Fruit fly (Drosophila melanogaster) whole organism, wandering third instar larva: ENCODE measurements around the gene RpLP1.

Experiments
- Abd-B ChIP-seq: fragments of >200 bp; optimal IDR thresholded peaks from 2 replicates; lab custom pipeline; 2017; ENCODE audit warnings: missing biosample characterization, missing genetic modification characterization
- CG32264 ChIP-seq: fragments of 200-800 bp; sonication (Bioruptor generic); optimal IDR thresholded peaks from 2 replicates; lab custom pipeline; 2016; ENCODE audit warnings: missing biosample characterization, missing genetic modification characterization
- CG9705 ChIP-seq: fragments of 200-800 bp; sonication (Bioruptor generic); optimal IDR thresholded peaks from 2 replicates; lab custom pipeline; 2018; ENCODE audit warnings: missing biosample characterization, mild to moderate bottlenecking, missing genetic modification characterization
- CrebA ChIP-seq: fragments of 200-800 bp; sonication (Bioruptor generic); optimal IDR thresholded peaks from 2 replicates; lab custom pipeline; 2016; ENCODE audit warnings: missing biosample characterization, mild to moderate bottlenecking, missing genetic modification characterization, borderline replicate concordance
- Dfd ChIP-seq: fragments of >200 bp; optimal IDR thresholded peaks from 2 replicates; lab custom pipeline; 2017; ENCODE audit warnings: missing biosample characterization, missing genetic modification characterization
- Dif ChIP-seq: fragments of 200-275, 200-300 bp; sonication (Bioruptor generic); optimal IDR thresholded peaks from 2 replicates; lab custom pipeline; 2018; ENCODE audit warnings: missing biosample characterization, missing genetic modification characterization; ENCODE audit not compliant: partially characterized antibody
- GATAd ChIP-seq: sonication (Bioruptor generic); optimal IDR thresholded peaks from 2 replicates; lab custom pipeline; 2016; ENCODE audit warnings: missing biosample characterization, missing genetic modification characterization
- HLH106 ChIP-seq: fragments of 200-800 bp; optimal IDR thresholded peaks from 3 replicates; lab custom pipeline; 2019; ENCODE audit warnings: missing biosample characterization, mild to moderate bottlenecking, missing genetic modification characterization, moderate library complexity
- Hnf4 ChIP-seq: fragments of 200-800 bp; sonication (Bioruptor generic); optimal IDR thresholded peaks from 2 replicates; lab custom pipeline; 2016; ENCODE audit warnings: missing biosample characterization, mild to moderate bottlenecking, missing genetic modification characterization
- Hr78 ChIP-seq: fragments of >200 bp; optimal IDR thresholded peaks from 2 replicates; lab custom pipeline; 2017; ENCODE audit warnings: missing biosample characterization, missing genetic modification characterization
- Hr83 ChIP-seq: fragments of 200-300 bp; sonication (Bioruptor generic); optimal IDR thresholded peaks from 2 replicates; lab custom pipeline; 2016; ENCODE audit warnings: missing biosample characterization, mild to moderate bottlenecking, missing genetic modification characterization, moderate library complexity; ENCODE audit not compliant: poor library complexity, severe bottlenecking
- Jra ChIP-seq: sonication (Bioruptor generic); optimal IDR thresholded peaks from 2 replicates; lab custom pipeline; 2016; ENCODE audit warnings: missing biosample characterization, missing genetic modification characterization
- Mio ChIP-seq: sonication (Bioruptor generic); optimal IDR thresholded peaks from 2 replicates; lab custom pipeline; 2016; ENCODE audit warnings: missing biosample characterization, missing genetic modification characterization
- Myc ChIP-seq: fragments of >200 bp; optimal IDR thresholded peaks from 2 replicates; lab custom pipeline; 2017
- N ChIP-seq: fragments of >200 bp; optimal IDR thresholded peaks from 2 replicates; lab custom pipeline; 2018; ENCODE audit warnings: missing biosample characterization, missing external identifiers, missing genetic modification characterization
- OdsH ChIP-seq: fragments of 200-800 bp; sonication (Bioruptor generic); optimal IDR thresholded peaks from 2 replicates; lab custom pipeline; 2016; ENCODE audit warnings: missing biosample characterization, mild to moderate bottlenecking, missing genetic modification characterization
- Rel ChIP-seq, 2 experiments: fragments of 200-800 bp; sonication (Bioruptor generic) in 1 of 2; optimal IDR thresholded peaks; 2 replicates in 1 of 2; 3 replicates in 1 of 2; lab custom pipeline; 2016 to 2019; ENCODE audit warnings: mild to moderate bottlenecking in 2 of 2, missing biosample characterization in 2 of 2, missing genetic modification characterization in 2 of 2, moderate library complexity in 1 of 2
- Sp1 ChIP-seq: fragments of 200-800 bp; sonication (Bioruptor generic); optimal IDR thresholded peaks from 3 replicates; lab custom pipeline; 2019; ENCODE audit warnings: missing biosample characterization, mild to moderate bottlenecking, missing genetic modification characterization, moderate library complexity
- Vsx2 ChIP-seq: fragments of 200-300, 225-300 bp; sonication (Bioruptor generic); optimal IDR thresholded peaks from 2 replicates; lab custom pipeline; 2018; ENCODE audit warnings: missing biosample characterization, missing genetic modification characterization; ENCODE audit not compliant: partially characterized antibody
- br ChIP-seq: fragments of 200-800 bp; sonication (Bioruptor generic); optimal IDR thresholded peaks from 2 replicates; lab custom pipeline; 2016; ENCODE audit warnings: missing biosample characterization, missing genetic modification characterization
- brk ChIP-seq: fragments of 200-800 bp; sonication (Bioruptor generic); optimal IDR thresholded peaks from 2 replicates; lab custom pipeline; 2016; ENCODE audit warnings: missing biosample characterization, mild to moderate bottlenecking, missing genetic modification characterization
- dl ChIP-seq, 2 experiments: fragments of 175-275, 200-275 bp in 1 of 2; fragments of 200-275 bp in 1 of 2; sonication (Bioruptor generic); optimal IDR thresholded peaks; lab custom pipeline; 2018; ENCODE audit warnings: mild to moderate bottlenecking in 2 of 2, missing biosample characterization in 2 of 2, missing genetic modification characterization in 2 of 2, moderate library complexity in 2 of 2; ENCODE audit not compliant: partially characterized antibody in 2 of 2, insufficient read depth in 1 of 2
- dmrt93B ChIP-seq: fragments of 200-800 bp; sonication (Bioruptor generic); optimal IDR thresholded peaks from 2 replicates; lab custom pipeline; 2018; ENCODE audit warnings: missing biosample characterization, mild to moderate bottlenecking, missing genetic modification characterization
- dsf ChIP-seq: sonication (Bioruptor generic); optimal IDR thresholded peaks from 2 replicates; lab custom pipeline; 2016; ENCODE audit warnings: missing biosample characterization, missing genetic modification characterization, borderline replicate concordance
- ey ChIP-seq: fragments of 200-800 bp; sonication (Bioruptor generic); optimal IDR thresholded peaks from 2 replicates; lab custom pipeline; 2016; ENCODE audit warnings: missing biosample characterization, missing genetic modification characterization
- foxo ChIP-seq, 2 experiments: fragments of 200-800 bp; sonication (Bioruptor generic); optimal IDR thresholded peaks; 2 replicates in 1 of 2; 3 replicates in 1 of 2; lab custom pipeline; 2016 to 2017; ENCODE audit warnings: missing biosample characterization in 2 of 2, missing genetic modification characterization in 2 of 2
- fru ChIP-seq: fragments of 200-800 bp; sonication (Bioruptor generic); optimal IDR thresholded peaks from 3 replicates; lab custom pipeline; 2016; ENCODE audit warnings: missing biosample characterization, mild to moderate bottlenecking, missing genetic modification characterization
- h ChIP-seq: fragments of 200-800 bp; sonication (Bioruptor generic); optimal IDR thresholded peaks from 3 replicates; lab custom pipeline; 2016; ENCODE audit warnings: missing biosample characterization, mild to moderate bottlenecking, missing genetic modification characterization
- jim ChIP-seq: fragments of 175-275, 200-325 bp; sonication (Bioruptor generic); optimal IDR thresholded peaks from 2 replicates; lab custom pipeline; 2016; ENCODE audit warnings: missing biosample characterization, mild to moderate bottlenecking, missing genetic modification characterization
- lola ChIP-seq: fragments of >200 bp; optimal IDR thresholded peaks from 2 replicates; lab custom pipeline; 2017; ENCODE audit warnings: missing biosample characterization, missing genetic modification characterization
- pan ChIP-seq: fragments of >200 bp; optimal IDR thresholded peaks from 2 replicates; lab custom pipeline; 2017
- psq ChIP-seq: fragments of 200-800 bp; sonication (Bioruptor generic); optimal IDR thresholded peaks from 3 replicates; lab custom pipeline; 2017; ENCODE audit warnings: missing biosample characterization, mild to moderate bottlenecking, missing genetic modification characterization, moderate library complexity
- rgr ChIP-seq: fragments of 200-800 bp; sonication (Bioruptor generic); optimal IDR thresholded peaks from 3 replicates; lab custom pipeline; 2016; ENCODE audit warnings: missing biosample characterization, mild to moderate bottlenecking, missing genetic modification characterization
- sage ChIP-seq: fragments of 200-800 bp; sonication (Bioruptor generic); optimal IDR thresholded peaks from 2 replicates; lab custom pipeline; 2016; ENCODE audit warnings: missing biosample characterization, mild to moderate bottlenecking, missing genetic modification characterization
- sv ChIP-seq: fragments of 200-800 bp; sonication (Bioruptor generic); optimal IDR thresholded peaks from 3 replicates; lab custom pipeline; 2016; ENCODE audit warnings: missing biosample characterization, missing genetic modification characterization
- tai ChIP-seq: sonication (Bioruptor generic); optimal IDR thresholded peaks from 2 replicates; lab custom pipeline; 2016; ENCODE audit warnings: missing biosample characterization, missing genetic modification characterization
- usp ChIP-seq: fragments of >200 bp; optimal IDR thresholded peaks from 2 replicates; lab custom pipeline; 2017; ENCODE audit warnings: missing biosample characterization, missing genetic modification characterization
- woc ChIP-seq: sonication (Bioruptor generic); optimal IDR thresholded peaks from 2 replicates; lab custom pipeline; 2016; ENCODE audit warnings: missing biosample characterization, mild to moderate bottlenecking, missing genetic modification characterization

Gene RpLP1

DNA sequence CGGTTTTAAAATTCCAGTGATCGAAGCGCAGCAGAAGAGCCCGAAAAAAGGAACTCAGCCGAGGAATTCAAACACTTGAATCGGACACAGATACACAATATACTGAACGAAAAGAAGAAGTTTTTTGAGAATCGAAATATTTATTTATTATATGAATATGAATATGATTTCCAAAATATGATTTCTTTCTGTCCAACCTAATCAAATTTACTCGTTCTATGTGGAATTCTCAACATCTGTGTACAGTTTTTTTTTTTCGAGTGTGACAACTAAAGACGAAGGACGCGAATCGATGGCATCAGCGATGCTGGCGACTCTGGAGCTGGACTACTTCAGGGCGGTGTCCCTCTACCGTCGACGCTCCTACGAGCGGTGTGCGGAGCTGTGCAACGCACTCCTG, 3.4 kb downstream of the RpLP1 start:
- TF ChIP-seq ey (GFP tag; lab: Kevin White, UChicago): peak; percentile 92
- peak; percentile 44 to 92 for TF ChIP-seq foxo (GFP tag; optimal IDR thresholded peaks at IDR 0.05; lab: Kevin White, UChicago)
- TF ChIP-seq Vsx2: no peak
- no peak for TF ChIP-seq Hr78
- TF ChIP-seq Abd-B (GFP tag; lab: Kevin White, UChicago): no peak
- no peak for TF ChIP-seq Mio (GFP tag; lab: Kevin White, UChicago)
- no peak for TF ChIP-seq GATAd (GFP tag; lab: Kevin White, UChicago)
- no peak for TF ChIP-seq Myc (lab: Kevin White, UChicago)
- TF ChIP-seq Hr83 (GFP tag; lab: Kevin White, UChicago): no peak
- peak; percentile 93 for TF ChIP-seq OdsH (GFP tag; lab: Kevin White, UChicago)
- no peak for TF ChIP-seq tai (GFP tag; lab: Kevin White, UChicago)
- peak; percentile 74 for TF ChIP-seq CG32264 (GFP tag; lab: Kevin White, UChicago)
- no peak for TF ChIP-seq N (GFP tag; lab: Kevin White, UChicago)
- TF ChIP-seq br (GFP tag; lab: Kevin White, UChicago): peak; percentile 86
- peak; percentile 39 for TF ChIP-seq CG9705 (GFP tag; lab: Kevin White, UChicago)
- TF ChIP-seq Hnf4: peak; percentile 84
- peak; percentile 89 for TF ChIP-seq Sp1 (GFP tag; lab: Kevin White, UChicago)
- TF ChIP-seq Dif (GFP tag; lab: Kevin White, UChicago): no peak
- no peak for TF ChIP-seq usp (GFP tag; lab: Kevin White, UChicago)
- no peak for TF ChIP-seq Dfd (GFP tag; lab: Kevin White, UChicago)
- TF ChIP-seq HLH106: peak; percentile 68
- peak; percentile 94 for TF ChIP-seq h
- TF ChIP-seq Jra (GFP tag; lab: Kevin White, UChicago): peak; percentile 78
- no peak for TF ChIP-seq sv
- TF ChIP-seq dsf (GFP tag; lab: Kevin White, UChicago): peak; percentile 69
- peak; percentile 87 for TF ChIP-seq sage (GFP tag; lab: Kevin White, UChicago)
- TF ChIP-seq dl (GFP tag; optimal IDR thresholded peaks at IDR 0.05; lab: Kevin White, UChicago; ENCODE audit: insufficient read depth in 1 of 2, partially characterized antibody in 2 of 2): no peak
- peak; percentile 87 for TF ChIP-seq woc (GFP tag; lab: Kevin White, UChicago)
- no peak for TF ChIP-seq lola
- TF ChIP-seq jim (GFP tag; lab: Kevin White, UChicago): no peak
- TF ChIP-seq Rel (GFP tag; optimal IDR thresholded peaks at IDR 0.05; lab: Kevin White, UChicago): peak; percentile 81
- no peak for TF ChIP-seq Rel (tag; optimal IDR thresholded peaks at IDR 0.05; lab: Kevin White, UChicago)
- no peak for TF ChIP-seq CrebA (GFP tag; lab: Kevin White, UChicago)
- peak; percentile 66 for TF ChIP-seq dmrt93B (GFP tag; lab: Kevin White, UChicago)
- no peak for TF ChIP-seq brk (GFP tag; lab: Kevin White, UChicago)
- peak; percentile 93 for TF ChIP-seq rgr (GFP tag; lab: Kevin White, UChicago)
- peak; percentile 93 for TF ChIP-seq fru (GFP tag; lab: Kevin White, UChicago)
- peak; percentile 88 for TF ChIP-seq psq (GFP tag; lab: Kevin White, UChicago)
- no peak for TF ChIP-seq pan (lab: Kevin White, UChicago)

DNA sequence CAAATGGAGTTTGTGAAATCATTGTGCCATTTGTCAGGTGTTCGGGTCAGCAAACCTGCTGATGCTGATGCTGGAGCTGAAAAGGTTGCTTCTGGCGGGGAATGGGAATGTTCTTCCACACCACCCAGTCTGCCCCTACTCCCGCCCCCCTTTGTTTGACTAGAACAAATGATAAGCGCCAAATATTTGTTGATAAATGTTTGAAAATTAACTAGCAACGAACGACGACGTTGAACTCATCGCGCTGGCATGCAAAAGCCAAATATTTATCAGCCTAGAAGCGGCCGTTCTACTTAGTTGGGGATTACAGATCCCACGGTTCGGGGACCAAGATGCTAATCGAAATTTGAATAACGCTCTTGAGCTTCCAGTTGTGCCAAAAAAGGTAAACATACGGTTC, 5.7 kb downstream of the RpLP1 start:
- TF ChIP-seq dl (GFP tag; optimal IDR thresholded peaks at IDR 0.05; lab: Kevin White, UChicago; ENCODE audit: insufficient read depth in 1 of 2, partially characterized antibody in 2 of 2) (no peak), N (GFP tag; lab: Kevin White, UChicago) (no peak), GATAd (GFP tag; lab: Kevin White, UChicago) (no peak), sage (GFP tag; lab: Kevin White, UChicago) (no peak), dmrt93B (GFP tag; lab: Kevin White, UChicago) (no peak), Hr83 (GFP tag; lab: Kevin White, UChicago) (no peak), OdsH (GFP tag; lab: Kevin White, UChicago) (no peak), fru (GFP tag; lab: Kevin White, UChicago) (no peak)
